Fruit fly (Drosophila melanogaster): ENCODE results near the gene Elp1.

Gene Elp1

DNA sequence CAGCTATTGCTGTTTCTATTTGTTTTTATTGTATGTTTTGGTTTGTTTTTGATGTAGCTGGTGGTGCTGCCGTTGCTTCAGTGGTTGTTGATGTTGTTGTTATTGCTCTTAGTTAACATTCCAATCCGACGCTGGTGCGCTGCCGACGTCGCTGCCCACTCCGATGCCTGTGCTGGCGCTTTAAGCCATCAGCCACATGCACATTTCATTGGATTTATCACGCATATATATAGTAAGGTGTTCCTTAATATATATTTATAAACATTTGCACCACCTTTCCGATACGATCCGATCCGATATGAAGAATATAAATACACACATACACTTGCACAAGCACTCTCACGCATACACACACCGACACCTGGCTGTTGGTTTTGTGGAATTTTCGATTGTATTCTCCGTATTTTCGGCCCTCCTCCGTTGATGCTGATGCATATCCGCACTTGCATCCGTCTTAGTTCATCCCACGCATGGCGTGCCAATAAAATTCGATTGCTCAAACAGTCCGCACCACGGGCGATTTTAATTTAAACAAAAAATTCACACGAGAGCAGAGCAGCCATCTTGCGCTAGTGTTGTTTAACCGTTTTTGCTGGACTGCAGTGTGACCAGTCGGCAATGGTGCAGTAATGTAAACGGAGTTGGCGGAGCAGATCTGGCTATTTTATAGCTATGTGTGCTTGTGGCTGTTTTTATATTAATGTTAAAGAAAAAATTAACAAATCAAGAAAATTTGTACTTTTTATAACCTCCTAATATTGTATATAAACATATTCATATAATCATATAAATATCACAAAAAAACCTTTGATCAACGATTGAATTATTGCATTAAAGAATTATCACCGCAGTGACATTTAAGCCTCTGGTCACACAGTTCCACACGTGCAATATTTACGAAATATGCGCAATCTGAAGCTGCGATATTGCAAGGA lies at the start of gene Elp1, which contains the start of gene Csk (continued):
- TF ChIP-seq CG6765 (GFP tag; optimal IDR thresholded peaks at IDR 0.05) (no peak), CG12769 (tag; optimal IDR thresholded peaks at IDR 0.05) (peak; percentile 43)

DNA sequence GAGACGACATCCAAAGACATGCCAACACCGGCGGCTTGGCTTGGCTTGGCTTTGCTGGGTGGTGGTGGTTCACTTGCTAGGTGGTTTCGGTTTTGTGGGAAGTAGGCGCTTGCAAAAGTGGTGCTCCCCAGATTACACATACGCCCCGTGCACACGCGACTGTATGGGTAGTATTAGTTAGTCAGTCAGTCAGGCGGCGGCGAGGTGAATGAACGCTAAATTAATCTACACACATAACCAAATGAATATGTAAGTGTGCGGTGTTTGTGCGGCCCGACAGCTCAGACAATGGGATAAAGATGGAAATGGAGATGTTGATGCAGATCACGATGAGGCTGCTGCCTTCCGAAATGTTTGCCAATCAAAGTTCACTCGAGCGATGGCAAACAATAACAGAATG lies 47.6 kb upstream of the Elp1 start:
- TF ChIP-seq ci (GFP tag; IDR thresholded peaks at IDR 0.05): 0 out of 3 replicates have a peak, but pooled peaks have one; percentile 29
- peak; percentile 54 for TF ChIP-seq vvl (GFP tag; IDR thresholded peaks at IDR 0.05)
- peak; percentile 42; the same call in 1 of the 2 replicates for TF ChIP-seq CG7372 (GFP tag; IDR thresholded peaks at IDR 0.05)
- TF ChIP-seq kni (GFP tag; optimal IDR thresholded peaks at IDR 0.05): no peak
- TF ChIP-seq Med (GFP tag): peak; percentile 34

DNA sequence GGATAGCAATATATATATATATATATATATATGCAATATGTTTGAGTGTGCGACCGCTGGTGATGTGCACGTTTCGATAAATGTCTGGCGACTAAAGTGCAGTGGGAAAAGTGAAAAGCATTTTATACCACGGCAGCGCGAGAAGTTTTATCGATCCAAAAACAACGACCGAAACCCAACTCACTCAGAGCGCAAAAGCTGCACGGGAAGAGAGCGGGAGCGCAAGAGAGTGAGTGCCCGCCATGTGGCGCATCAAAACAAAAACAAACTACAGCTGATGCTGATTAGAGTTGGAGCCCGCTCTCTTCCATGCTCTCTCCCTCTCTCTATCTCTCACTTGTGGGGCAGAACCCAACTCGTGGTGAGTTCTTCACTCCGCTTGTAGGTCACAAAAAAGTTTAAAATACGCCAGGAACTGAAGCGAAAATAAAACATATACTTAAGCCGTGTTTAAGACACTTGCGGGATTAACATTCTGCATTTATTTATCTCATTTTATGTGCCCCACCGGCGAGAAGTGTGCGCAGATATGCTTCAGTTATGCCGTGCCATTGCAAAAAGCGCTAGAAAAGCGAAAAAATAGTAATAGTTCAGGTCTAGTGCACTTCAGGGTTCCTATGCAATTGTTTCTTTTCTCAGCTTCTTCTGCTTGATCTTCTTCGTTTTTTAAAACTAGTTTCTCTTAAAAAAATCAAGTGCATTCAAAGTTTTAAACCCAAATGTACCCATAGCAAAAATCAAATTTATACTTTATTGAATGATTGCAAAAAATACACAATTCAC lies 45.9 kb upstream of the Elp1 start:
- TF ChIP-seq sens (GFP tag): peak; percentile 60
- no peak for TF ChIP-seq Max (GFP tag; optimal IDR thresholded peaks at IDR 0.05)
- no peak for TF ChIP-seq danr (GFP tag; IDR thresholded peaks at IDR 0.05)
- TF ChIP-seq CG17802 (tag; optimal IDR thresholded peaks at IDR 0.05): no peak
- TF ChIP-seq CG13775 (GFP tag; optimal IDR thresholded peaks at IDR 0.05): no peak
- no peak for TF ChIP-seq CG1233 (GFP tag; optimal IDR thresholded peaks at IDR 0.05)
- TF ChIP-seq CG3726 (GFP tag; IDR thresholded peaks at IDR 0.05): no peak
- TF ChIP-seq CkIIα-i1 (GFP tag; IDR thresholded peaks at IDR 0.05): no peak
- TF ChIP-seq CG32532 (GFP tag; IDR thresholded peaks at IDR 0.05): peak; percentile 68; the same call in 1 of the 2 replicates
- TF ChIP-seq usp (GFP tag; optimal IDR thresholded peaks at IDR 0.05): no peak
- no peak for TF ChIP-seq CG10366 (GFP tag; IDR thresholded peaks at IDR 0.05)
- TF ChIP-seq tap (tag; optimal IDR thresholded peaks at IDR 0.05): no peak
- TF ChIP-seq HHEX (GFP tag; optimal IDR thresholded peaks at IDR 0.05): no peak
- no peak for TF ChIP-seq CG30020 (tag; optimal IDR thresholded peaks at IDR 0.05)
- TF ChIP-seq NC2α (GFP tag; optimal IDR thresholded peaks at IDR 0.05): no peak
- TF ChIP-seq Awh (GFP tag; IDR thresholded peaks at IDR 0.05): 0 out of 2 replicates have a peak, but pooled peaks have one; percentile 26
- no peak for TF ChIP-seq dysf (GFP tag; IDR thresholded peaks at IDR 0.05)
- TF ChIP-seq CG2116 (GFP tag; optimal IDR thresholded peaks at IDR 0.05): peak; percentile 11
- TF ChIP-seq CG34422 (GFP tag; IDR thresholded peaks at IDR 0.05): no peak
- no peak for TF ChIP-seq bcd (GFP tag; optimal IDR thresholded peaks at IDR 0.05)
- TF ChIP-seq sob (GFP tag; IDR thresholded peaks at IDR 0.05): 0 out of 2 replicates have a peak, but pooled peaks have one; percentile 20
- peak; percentile 60; the same call in 1 of the 2 replicates for TF ChIP-seq vvl (GFP tag; IDR thresholded peaks at IDR 0.05)
- TF ChIP-seq Med (GFP tag): peak; percentile 60
- no peak for TF ChIP-seq bowl (GFP tag; IDR thresholded peaks at IDR 0.05)
- TF ChIP-seq BEAF-32 (GFP tag; optimal IDR thresholded peaks at IDR 0.05): no peak
- TF ChIP-seq Dll (GFP tag; IDR thresholded peaks at IDR 0.05; ENCODE audit: partially characterized antibody): peak; percentile 77
- no peak for TF ChIP-seq en (GFP tag; optimal IDR thresholded peaks at IDR 0.05)
- TF ChIP-seq croc (GFP tag; conservative IDR thresholded peaks at IDR 0.05): no peak
- no peak for TF ChIP-seq tgo (GFP tag; IDR thresholded peaks at IDR 0.05)
- TF ChIP-seq Dref (GFP tag; IDR thresholded peaks at IDR 0.05): 0 out of 2 replicates have a peak, but pooled peaks have one; percentile 36
- no peak for TF ChIP-seq CG5953 (GFP tag; IDR thresholded peaks at IDR 0.05)
- no peak for TF ChIP-seq CG15073 (GFP tag; optimal IDR thresholded peaks at IDR 0.05)
- no peak for TF ChIP-seq sqz (GFP tag; optimal IDR thresholded peaks at IDR 0.05)
- TF ChIP-seq CG15601 (tag; optimal IDR thresholded peaks at IDR 0.05): no peak
- TF ChIP-seq so (GFP tag; IDR thresholded peaks at IDR 0.05): peak; percentile 21; the same call in 1 of the 3 replicates
- peak; percentile 29 for TF ChIP-seq Blimp-1 (GFP tag; optimal IDR thresholded peaks at IDR 0.05)
- peak; percentile 98 for TF ChIP-seq onecut (GFP tag; IDR thresholded peaks at IDR 0.05)
- no peak for TF ChIP-seq zfh2 (GFP tag; optimal IDR thresholded peaks at IDR 0.05)
- peak; percentile 49; the same call in 1 of the 3 replicates for TF ChIP-seq gce (GFP tag; IDR thresholded peaks at IDR 0.05)
